Worm (Caenorhabditis elegans): Measurements from ENCODE around the gene ssl-1.

The ssl-1 gene

DNA sequence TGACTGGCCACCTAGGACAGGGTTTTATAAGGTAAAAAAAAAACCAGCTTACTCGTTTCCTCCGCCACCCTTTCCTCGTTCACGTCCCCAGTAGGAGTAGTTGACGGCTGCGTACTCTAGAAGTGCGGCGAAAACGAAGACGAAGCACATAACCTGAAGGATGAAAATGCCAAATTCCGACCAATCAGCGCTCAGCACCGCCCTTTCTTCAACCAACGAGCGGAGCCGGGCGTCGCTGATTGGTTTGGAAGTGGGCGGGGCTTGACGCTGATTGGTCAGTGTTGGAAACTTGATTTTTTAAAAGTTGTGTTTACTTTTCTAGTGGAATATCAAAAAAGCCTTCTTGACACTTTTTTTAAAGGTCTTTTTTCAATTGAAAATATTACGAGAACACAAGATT is 59.4 kb downstream of the ssl-1 start:
- TF ChIP-seq nhr-28 (tag; optimal IDR thresholded peaks at IDR 0.05), result no peak

DNA sequence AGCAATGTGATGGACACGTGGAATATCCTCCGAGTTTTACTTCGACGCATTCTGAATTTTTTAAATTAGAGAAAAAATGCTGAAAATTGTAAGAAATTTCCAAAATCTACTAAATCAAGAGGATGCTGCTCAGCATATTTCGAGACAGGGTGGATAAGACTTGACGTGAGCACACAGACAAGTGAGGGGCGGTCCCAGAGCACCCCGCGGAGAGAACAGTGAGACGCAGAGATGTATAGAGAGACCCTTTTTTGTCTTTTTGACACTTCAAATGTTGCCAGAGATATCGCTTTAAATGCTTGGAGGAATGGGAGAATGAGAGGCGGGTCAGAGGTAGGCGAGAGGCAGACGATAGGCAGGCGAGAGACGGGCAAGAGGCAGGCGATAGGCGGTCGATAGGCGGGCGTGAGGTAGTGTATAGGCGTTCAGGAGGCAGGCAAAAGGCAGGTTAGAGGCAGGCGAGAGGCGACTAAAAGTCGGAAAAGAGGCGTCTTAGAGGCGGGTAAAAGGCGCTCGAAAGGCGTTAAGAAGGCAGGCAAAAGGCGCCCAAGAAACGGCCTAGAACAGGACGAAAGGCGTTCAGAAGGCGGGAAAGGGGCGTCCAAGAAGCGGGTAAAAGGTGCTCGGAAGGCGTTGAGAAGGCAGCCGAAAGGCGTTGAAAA is 65.4 kb downstream of the ssl-1 start, which contains the start of gene gab-1:
gab-1 (minus strand) TSS at position 51 of the 662 bp plus-strand sequence.
- TF ChIP-seq sptf-1 (tag; optimal IDR thresholded peaks at IDR 0.05), result peak; percentile 24
- peak; percentile 5 for TF ChIP-seq ceh-83 (GFP tag; optimal IDR thresholded peaks at IDR 0.05)
- no peak for TF ChIP-seq zip-8 (tag; optimal IDR thresholded peaks at IDR 0.05)
- TF ChIP-seq unc-120 (tag; optimal IDR thresholded peaks at IDR 0.05; ENCODE audit: poor library complexity, severe bottlenecking), result no peak
- TF ChIP-seq ces-1 (GFP tag; optimal IDR thresholded peaks at IDR 0.05), result no peak
- no peak for TF ChIP-seq drap-1 (GFP tag; optimal IDR thresholded peaks at IDR 0.05)
- no peak for TF ChIP-seq blmp-1 (tag; optimal IDR thresholded peaks at IDR 0.05)

DNA sequence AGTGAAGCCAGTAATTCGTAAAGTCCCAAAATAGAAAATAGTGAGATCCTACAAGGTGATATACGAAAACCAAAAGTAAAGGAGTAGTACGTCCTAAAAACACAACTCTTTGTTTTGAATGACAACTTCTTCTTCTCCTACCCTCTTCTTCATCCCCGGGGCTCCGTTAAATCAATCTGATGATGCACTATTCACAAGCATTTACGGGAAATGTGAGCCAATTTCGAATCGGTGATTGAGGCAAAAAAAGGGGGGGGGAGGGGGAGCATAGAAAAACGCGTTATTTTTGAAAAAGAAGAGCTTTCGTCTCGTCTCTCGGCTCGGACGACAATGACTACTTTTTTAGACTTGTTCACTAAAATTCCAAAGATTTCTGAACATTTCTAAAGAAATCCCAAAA is 69.5 kb downstream of the ssl-1 start:
- TF ChIP-seq flh-1 (GFP tag; optimal IDR thresholded peaks at IDR 0.05), result no peak
- TF ChIP-seq bed-3 (GFP tag; optimal IDR thresholded peaks at IDR 0.05), result no peak
- TF ChIP-seq unc-39 (tag; optimal IDR thresholded peaks at IDR 0.05), result no peak
- no peak for TF ChIP-seq unc-62 (GFP tag; optimal IDR thresholded peaks at IDR 0.05)
- no peak for TF ChIP-seq blmp-1 (tag; optimal IDR thresholded peaks at IDR 0.05)
- no peak for TF ChIP-seq hlh-1 (tag; optimal IDR thresholded peaks at IDR 0.05)
- TF ChIP-seq ces-1 (GFP tag; optimal IDR thresholded peaks at IDR 0.05), result peak; percentile 55

DNA sequence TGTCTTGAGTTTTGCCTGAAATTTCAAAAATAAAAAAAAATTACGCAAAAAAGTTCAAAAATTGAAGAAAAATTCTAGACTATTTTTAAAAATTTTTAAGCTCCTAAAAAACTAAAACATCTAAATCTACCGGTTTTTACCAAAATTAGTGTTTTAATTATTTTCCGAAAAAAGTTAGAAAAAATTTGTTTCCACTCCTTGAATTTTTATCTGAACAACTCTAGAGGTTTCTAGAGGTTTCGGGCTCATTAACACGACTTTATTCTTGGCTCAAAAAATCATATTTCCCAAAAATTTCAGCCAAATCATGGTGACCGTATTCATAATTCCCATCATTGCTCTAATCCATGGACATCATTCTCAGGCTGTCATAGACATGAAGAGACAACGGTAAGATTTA is 70.5 kb downstream of the ssl-1 start, which contains the start of gene lgc-37:
lgc-37 (plus strand) TSS at position 301 of the 400 bp plus-strand sequence.
- no peak for TF ChIP-seq elt-3 (tag; optimal IDR thresholded peaks at IDR 0.05)
- TF ChIP-seq sem-2 (GFP tag; optimal IDR thresholded peaks at IDR 0.05), result no peak
- no peak for TF ChIP-seq ham-2 (GFP tag; optimal IDR thresholded peaks at IDR 0.05)
- no peak for TF ChIP-seq nhr-237 (tag; optimal IDR thresholded peaks at IDR 0.05)
- TF ChIP-seq lsy-2 (tag; optimal IDR thresholded peaks at IDR 0.05), result no peak
- no peak for TF ChIP-seq zip-8 (tag; optimal IDR thresholded peaks at IDR 0.05)
- no peak for TF ChIP-seq unc-62 (GFP tag; optimal IDR thresholded peaks at IDR 0.05)
- no peak for TF ChIP-seq elt-1 (tag; optimal IDR thresholded peaks at IDR 0.05; ENCODE audit: borderline replicate concordance, insufficient read depth)
- no peak for TF ChIP-seq tbx-8 (GFP tag; optimal IDR thresholded peaks at IDR 0.05)
- TF ChIP-seq sptf-1 (tag; optimal IDR thresholded peaks at IDR 0.05), result no peak

DNA sequence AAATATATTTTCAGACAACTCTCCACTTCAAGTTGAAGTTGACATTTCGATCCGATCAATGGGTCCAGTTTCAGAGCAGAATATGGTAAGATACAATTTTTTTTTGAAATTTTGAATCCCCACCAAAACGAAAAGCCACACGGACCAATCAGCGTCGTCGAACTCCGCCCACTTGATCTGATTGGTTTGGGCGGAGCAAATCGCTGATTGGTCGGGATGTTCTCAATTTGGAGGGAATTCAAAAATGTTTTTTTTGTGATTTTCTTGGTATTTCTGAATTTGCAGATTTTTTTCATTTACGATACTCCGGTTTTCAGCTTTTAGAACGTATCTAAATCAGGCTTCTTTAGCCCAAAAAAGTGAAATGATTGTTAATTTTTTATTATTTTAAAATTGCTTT is 71.1 kb downstream of the ssl-1 start:
- TF ChIP-seq lin-13 (tag; optimal IDR thresholded peaks at IDR 0.05) (no peak), ztf-11 (tag; optimal IDR thresholded peaks at IDR 0.05) (no peak), ham-2 (GFP tag; optimal IDR thresholded peaks at IDR 0.05) (no peak), unc-120 (tag; optimal IDR thresholded peaks at IDR 0.05; ENCODE audit: poor library complexity, severe bottlenecking) (no peak), mls-2 (tag; optimal IDR thresholded peaks at IDR 0.05) (no peak), blmp-1 (tag; optimal IDR thresholded peaks at IDR 0.05) (no peak), lsy-2 (tag; optimal IDR thresholded peaks at IDR 0.05) (no peak), unc-39 (tag; optimal IDR thresholded peaks at IDR 0.05) (no peak), pha-4 (tag; optimal IDR thresholded peaks at IDR 0.05) (no peak), ceh-39 (tag; optimal IDR thresholded peaks at IDR 0.05) (no peak)

DNA sequence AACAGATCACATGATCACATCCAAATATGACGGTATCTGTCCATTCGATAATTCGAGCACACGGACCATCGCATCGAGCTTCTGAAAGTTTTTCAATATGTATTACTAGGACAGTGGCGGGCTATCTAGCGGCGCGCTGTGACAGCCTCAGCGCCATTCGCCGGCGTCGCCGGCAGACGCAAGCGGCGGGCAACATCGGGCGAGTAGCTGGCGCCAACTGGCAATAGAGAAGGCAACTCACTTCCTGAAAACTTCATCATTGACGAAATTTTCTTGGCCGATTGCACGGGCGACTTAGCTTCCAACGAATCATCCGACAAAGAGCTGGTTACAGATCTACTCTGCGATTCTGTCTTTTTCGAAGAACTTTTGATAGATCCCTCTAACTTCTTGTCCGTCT is 73.9 kb downstream of the ssl-1 start:
- TF ChIP-seq lsy-2 (tag; optimal IDR thresholded peaks at IDR 0.05) (no peak), ceh-43 (GFP tag; optimal IDR thresholded peaks at IDR 0.05) (no peak)

DNA sequence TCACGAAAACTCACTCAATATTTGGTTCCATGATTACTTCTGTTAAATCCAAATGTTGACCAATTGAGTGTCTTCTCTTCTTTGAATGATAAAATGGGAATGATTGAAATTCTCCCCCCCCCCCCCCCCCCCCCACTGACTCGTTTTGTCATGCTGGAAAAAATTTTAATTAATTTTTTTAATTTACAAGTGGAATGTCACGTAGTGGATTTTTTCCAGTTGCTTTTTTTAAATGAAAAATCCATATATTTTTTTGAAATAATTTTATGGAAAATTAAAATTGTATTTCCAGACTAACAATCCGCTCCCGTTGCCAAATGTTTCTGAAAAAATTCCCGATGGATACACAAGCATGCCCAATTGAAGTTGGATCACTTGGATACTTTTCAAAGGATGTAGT is 75.1 kb downstream of the ssl-1 start, which contains the start of gene BE10.1:
BE10.1 (minus strand) TSS at position 101 of the 400 bp plus-strand sequence.
- TF ChIP-seq zip-8 (tag; optimal IDR thresholded peaks at IDR 0.05) (no peak), elt-1 (tag; optimal IDR thresholded peaks at IDR 0.05; ENCODE audit: borderline replicate concordance, insufficient read depth) (no peak), ham-2 (GFP tag; optimal IDR thresholded peaks at IDR 0.05) (no peak), lsy-2 (tag; optimal IDR thresholded peaks at IDR 0.05) (no peak), ztf-11 (tag; optimal IDR thresholded peaks at IDR 0.05) (no peak), nhr-76 (tag; optimal IDR thresholded peaks at IDR 0.05) (no peak), ces-1 (GFP tag; optimal IDR thresholded peaks at IDR 0.05) (no peak), M03D4.4 (tag; optimal IDR thresholded peaks at IDR 0.05) (no peak), sptf-1 (tag; optimal IDR thresholded peaks at IDR 0.05) (no peak), unc-120 (tag; optimal IDR thresholded peaks at IDR 0.05; ENCODE audit: poor library complexity, severe bottlenecking) (no peak), hlh-1 (tag; optimal IDR thresholded peaks at IDR 0.05) (no peak), sem-2 (GFP tag; optimal IDR thresholded peaks at IDR 0.05) (no peak)
